Worm (Caenorhabditis elegans) whole organism, L3 larva: ENCODE data around the gene F12E12.2.

Experiments
- R02D3.7 ChIP-seq: fragments of 150-350 bp; optimal IDR thresholded peaks from 2 replicates; lab custom pipeline; 2014; ENCODE audit warnings: missing biosample characterization, missing genetic modification characterization
- ZK546.5 ChIP-seq: sonication (generic microtip); optimal IDR thresholded peaks from 2 replicates; lab custom pipeline; 2017; ENCODE audit warnings: missing biosample characterization, missing genetic modification characterization
- aly-2 ChIP-seq: fragments of 150-350 bp; optimal IDR thresholded peaks from 2 replicates; lab custom pipeline; 2014; ENCODE audit warnings: missing biosample characterization, missing genetic modification characterization
- ama-1 ChIP-seq: fragments of 150-350 bp; optimal IDR thresholded peaks from 2 replicates; lab custom pipeline; 2018
- ceh-16 ChIP-seq: sonication (generic microtip); optimal IDR thresholded peaks from 2 replicates; lab custom pipeline; 2017; ENCODE audit warnings: missing biosample characterization, missing genetic modification characterization
- ceh-28 ChIP-seq: fragments of 150-350 bp; optimal IDR thresholded peaks from 2 replicates; lab custom pipeline; 2014; ENCODE audit warnings: missing biosample characterization, missing genetic modification reagents, missing genetic modification characterization
- ceh-82 ChIP-seq: fragments of 150-350 bp; optimal IDR thresholded peaks from 2 replicates; lab custom pipeline; 2014; ENCODE audit warnings: missing biosample characterization, missing genetic modification characterization
- ceh-9 ChIP-seq: sonication (generic microtip); optimal IDR thresholded peaks from 2 replicates; lab custom pipeline; 2018; ENCODE audit warnings: missing biosample characterization, missing genetic modification characterization
- daf-12 ChIP-seq: fragments of 150-350 bp; optimal IDR thresholded peaks from 2 replicates; lab custom pipeline; 2014; ENCODE audit warnings: missing biosample characterization, missing genetic modification reagents, missing genetic modification characterization
- egl-27 ChIP-seq: sonication (generic microtip); optimal IDR thresholded peaks from 4 replicates; lab custom pipeline; 2017; ENCODE audit warnings: missing biosample characterization, missing genetic modification reagents, missing genetic modification characterization
- elt-1 ChIP-seq: fragments of 150-350 bp; optimal IDR thresholded peaks from 2 replicates; lab custom pipeline; 2014; ENCODE audit warnings: missing biosample characterization, missing genetic modification characterization
- elt-2 ChIP-seq: sonication (generic microtip); optimal IDR thresholded peaks from 2 replicates; lab custom pipeline; 2016; ENCODE audit warnings: missing genetic modification reagents, mild to moderate bottlenecking, missing genetic modification characterization, missing compliant biosample characterization
- elt-3 ChIP-seq, 3 experiments: fragments of 150-350 bp in 1 of 3; sonication (generic microtip) in 2 of 3; optimal IDR thresholded peaks; 2 replicates in 2 of 3; 4 replicates in 1 of 3; lab custom pipeline; 2014 to 2017; ENCODE audit warnings: missing biosample characterization in 3 of 3, missing genetic modification characterization in 3 of 3
- fkh-10 ChIP-seq: sonication (generic microtip); optimal IDR thresholded peaks from 2 replicates; lab custom pipeline; 2017; ENCODE audit warnings: missing biosample characterization, missing genetic modification reagents, missing genetic modification characterization
- fos-1 ChIP-seq: fragments of 150-350 bp; optimal IDR thresholded peaks from 2 replicates; lab custom pipeline; 2014; ENCODE audit warnings: missing biosample characterization, missing genetic modification characterization
- hmg-11 ChIP-seq: sonication (generic microtip); optimal IDR thresholded peaks from 2 replicates; lab custom pipeline; 2016; ENCODE audit warnings: missing genetic modification characterization, missing compliant biosample characterization
- jun-1 ChIP-seq: fragments of 150-350 bp; optimal IDR thresholded peaks from 2 replicates; lab custom pipeline; 2014; ENCODE audit warnings: missing biosample characterization, missing genetic modification reagents, missing genetic modification characterization
- lin-15B ChIP-seq: fragments of 150-350 bp; optimal IDR thresholded peaks from 2 replicates; lab custom pipeline; 2014; ENCODE audit warnings: missing biosample characterization, missing genetic modification characterization
- lsy-12 ChIP-seq: sonication (generic microtip); optimal IDR thresholded peaks from 2 replicates; lab custom pipeline; 2016; ENCODE audit warnings: mild to moderate bottlenecking, missing genetic modification characterization, missing compliant biosample characterization
- mdl-1 ChIP-seq: fragments of 150-350 bp; optimal IDR thresholded peaks from 2 replicates; lab custom pipeline; 2014; ENCODE audit warnings: missing biosample characterization, missing genetic modification characterization
- nfya-1 ChIP-seq: sonication (generic microtip); optimal IDR thresholded peaks from 2 replicates; lab custom pipeline; 2017; ENCODE audit warnings: missing genetic modification characterization, mild to moderate bottlenecking, missing compliant biosample characterization, antibody characterized with exemption, moderate library complexity; ENCODE audit not compliant: insufficient read depth
- nhr-23 ChIP-seq: fragments of 150-350 bp; optimal IDR thresholded peaks from 2 replicates; lab custom pipeline; 2014; ENCODE audit warnings: missing biosample characterization, missing genetic modification reagents, missing genetic modification characterization
- nhr-237 ChIP-seq: fragments of 150-350 bp; optimal IDR thresholded peaks from 2 replicates; lab custom pipeline; 2014; ENCODE audit warnings: missing biosample characterization, missing genetic modification characterization
- nhr-25 ChIP-seq: sonication (generic microtip); optimal IDR thresholded peaks from 2 replicates; lab custom pipeline; 2017; ENCODE audit warnings: missing biosample characterization, missing genetic modification characterization
- nhr-76 ChIP-seq: fragments of 150-350 bp; sonication (generic microtip); optimal IDR thresholded peaks from 5 replicates; lab custom pipeline; 2014; ENCODE audit warnings: missing biosample characterization, missing genetic modification characterization
- pha-4 ChIP-seq: fragments of 150-350 bp; optimal IDR thresholded peaks from 2 replicates; lab custom pipeline; 2014; ENCODE audit warnings: missing biosample characterization, missing genetic modification reagents, missing genetic modification characterization
- pqm-1 ChIP-seq: fragments of 150-350 bp; optimal IDR thresholded peaks from 2 replicates; lab custom pipeline; 2017; ENCODE audit warnings: missing biosample characterization, missing genetic modification characterization, inconsistent platforms
- sea-2 ChIP-seq: fragments of 150-350 bp; sonication (generic microtip); optimal IDR thresholded peaks from 4 replicates; lab custom pipeline; 2014; ENCODE audit warnings: missing biosample characterization, missing genetic modification reagents, missing genetic modification characterization
- skn-1 ChIP-seq: fragments of 150-350 bp; optimal IDR thresholded peaks from 2 replicates; lab custom pipeline; 2014; ENCODE audit warnings: missing biosample characterization, missing genetic modification characterization
- snpc-4 ChIP-seq: fragments of 150-350 bp; optimal IDR thresholded peaks from 2 replicates; lab custom pipeline; 2014; ENCODE audit warnings: missing biosample characterization, missing genetic modification characterization
- unc-39 ChIP-seq: sonication (generic microtip); optimal IDR thresholded peaks from 4 replicates; lab custom pipeline; 2017; ENCODE audit warnings: missing biosample characterization, missing genetic modification characterization
- unc-62 ChIP-seq: fragments of 150-350 bp; sonication (generic microtip); optimal IDR thresholded peaks from 4 replicates; lab custom pipeline; 2014; ENCODE audit warnings: missing biosample characterization, missing genetic modification reagents, missing genetic modification characterization
- zag-1 ChIP-seq: fragments of 150-350 bp; optimal IDR thresholded peaks from 2 replicates; lab custom pipeline; 2014; ENCODE audit warnings: missing biosample characterization, missing genetic modification characterization
- ztf-4 ChIP-seq: fragments of 150-350 bp; optimal IDR thresholded peaks from 2 replicates; lab custom pipeline; 2014; ENCODE audit warnings: missing biosample characterization, missing genetic modification characterization

Gene F12E12.2

DNA sequence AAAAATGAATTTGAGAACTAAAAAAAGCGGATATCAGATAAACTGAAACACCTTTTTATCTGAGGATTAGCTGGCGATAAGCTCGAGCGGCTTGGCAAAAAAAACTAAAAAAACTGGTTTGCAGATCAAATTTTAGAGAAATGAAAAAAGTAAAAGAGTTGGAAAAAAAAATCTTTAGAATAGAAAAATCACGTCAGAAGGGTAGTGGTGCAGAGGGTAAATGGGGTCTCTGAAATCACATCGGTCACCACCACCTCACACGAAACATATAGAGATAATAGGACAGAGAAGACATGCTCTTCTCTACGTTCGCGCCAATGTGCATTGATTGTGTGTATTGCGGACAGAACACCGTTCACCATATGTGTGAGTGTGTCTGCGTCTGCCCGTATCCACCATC lies 41.5 kb downstream of the F12E12.2 start:
- TF ChIP-seq nhr-76 (tag; lab: Kevin White, UChicago) (no peak), pha-4 (tag; lab: Kevin White, UChicago) (no peak), ceh-16 (tag; lab: Kevin White, UChicago) (no peak), nhr-23 (tag; lab: Kevin White, UChicago) (no peak), fos-1 (no peak), ztf-4 (tag; lab: Kevin White, UChicago) (no peak), mdl-1 (tag; lab: Kevin White, UChicago) (no peak), ama-1 (no peak), lsy-12 (tag; lab: Kevin White, UChicago) (no peak), unc-39 (no peak), unc-62 (GFP tag; lab: Kevin White, UChicago) (no peak), elt-1 (tag; lab: Kevin White, UChicago) (no peak), R02D3.7 (tag; lab: Kevin White, UChicago) (no peak)
- TF ChIP-seq, all 47 proteins: peak for 0

DNA sequence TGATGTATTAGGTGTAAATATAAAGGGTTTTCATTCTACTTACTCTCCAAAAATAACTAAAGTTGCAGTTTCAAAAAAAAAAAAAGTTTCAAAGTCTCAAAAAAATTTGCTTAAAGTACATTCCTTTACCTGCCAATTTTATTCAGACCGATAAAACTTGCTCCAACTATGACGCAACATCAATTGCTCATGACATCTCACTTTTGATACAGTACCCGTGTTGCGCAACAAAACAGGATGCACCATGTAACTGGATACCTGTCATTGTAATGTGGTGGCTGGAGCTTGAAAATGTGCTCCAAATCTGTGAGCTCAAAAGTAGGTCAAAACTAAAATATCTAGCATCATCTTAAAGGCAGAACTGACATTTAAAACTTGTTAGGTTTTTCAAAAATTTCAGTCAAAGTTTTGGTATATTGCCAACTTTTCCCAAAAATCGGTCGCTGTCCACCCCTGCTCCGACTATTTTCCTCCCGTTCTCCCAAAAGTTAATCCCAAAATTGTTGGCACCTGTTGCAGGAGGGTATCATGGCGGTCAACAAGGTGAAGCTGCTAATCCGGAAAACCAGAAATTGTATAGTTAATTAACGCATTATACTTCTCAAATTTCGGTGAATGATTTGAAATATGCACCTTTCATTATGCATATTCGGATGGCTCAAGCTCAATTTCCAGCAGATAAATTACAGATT lies 42.7 kb downstream of the F12E12.2 start, which contains the start of gene T24E12.2:
TSS of gene T24E12.2 (plus strand) at position 642 of the 692 bp plus-strand sequence.
- TF ChIP-seq ceh-82 (tag; lab: Kevin White, UChicago) (no peak), hmg-11 (tag; lab: Kevin White, UChicago) (no peak), R02D3.7 (tag; lab: Kevin White, UChicago) (no peak), elt-3 (tag; optimal IDR thresholded peaks at IDR 0.05; lab: Kevin White, UChicago) (no peak), aly-2 (no peak), ZK546.5 (tag; lab: Kevin White, UChicago) (no peak), egl-27 (tag; lab: Kevin White, UChicago) (no peak), lin-15B (tag; lab: Kevin White, UChicago) (no peak), fkh-10 (no peak), zag-1 (tag; lab: Kevin White, UChicago) (no peak), daf-12 (no peak), lsy-12 (tag; lab: Kevin White, UChicago) (no peak), nhr-237 (tag; lab: Kevin White, UChicago) (no peak), fos-1 (no peak)

DNA sequence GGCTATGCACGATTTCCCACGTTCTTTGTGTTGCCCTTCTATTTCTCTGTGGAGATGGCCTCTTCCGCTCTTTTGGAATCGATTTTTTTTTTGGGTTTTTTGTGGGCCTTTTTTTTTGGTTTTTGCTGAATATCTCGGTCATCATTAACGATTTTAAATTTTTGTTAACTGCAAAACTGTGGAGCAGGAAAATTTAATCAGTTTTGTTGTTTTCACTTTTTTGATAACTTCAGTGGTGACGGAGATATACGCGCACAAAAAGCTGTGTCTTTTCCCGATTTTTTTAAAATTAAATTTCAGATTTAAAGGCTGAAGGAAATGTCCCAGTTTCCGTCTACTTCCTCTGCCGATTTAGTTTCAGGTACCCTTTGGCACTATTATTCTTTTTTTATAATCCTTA lies 45.5 kb downstream of the F12E12.2 start, which contains the start of gene T24E12.1:
TSS of gene T24E12.1 (plus strand) at position 301 of the 400 bp plus-strand sequence.
- TF ChIP-seq ama-1 = no peak
- TF ChIP-seq ceh-82 (tag; lab: Kevin White, UChicago) = no peak
- TF ChIP-seq lin-15B (tag; lab: Kevin White, UChicago) = no peak
- TF ChIP-seq nfya-1 = no peak
- TF ChIP-seq mdl-1 (tag; lab: Kevin White, UChicago) = no peak
- no peak for TF ChIP-seq zag-1 (tag; lab: Kevin White, UChicago)
- TF ChIP-seq unc-39 = no peak
- no peak for TF ChIP-seq ZK546.5 (tag; lab: Kevin White, UChicago)
- TF ChIP-seq unc-62 (GFP tag; lab: Kevin White, UChicago) = no peak
- no peak for TF ChIP-seq lsy-12 (tag; lab: Kevin White, UChicago)
- no peak for TF ChIP-seq elt-1 (tag; lab: Kevin White, UChicago)
- no peak for TF ChIP-seq pqm-1 (tag; lab: Kevin White, UChicago)
- no peak for TF ChIP-seq elt-2 (tag; lab: Kevin White, UChicago)
- no peak for TF ChIP-seq egl-27 (tag; lab: Kevin White, UChicago)

DNA sequence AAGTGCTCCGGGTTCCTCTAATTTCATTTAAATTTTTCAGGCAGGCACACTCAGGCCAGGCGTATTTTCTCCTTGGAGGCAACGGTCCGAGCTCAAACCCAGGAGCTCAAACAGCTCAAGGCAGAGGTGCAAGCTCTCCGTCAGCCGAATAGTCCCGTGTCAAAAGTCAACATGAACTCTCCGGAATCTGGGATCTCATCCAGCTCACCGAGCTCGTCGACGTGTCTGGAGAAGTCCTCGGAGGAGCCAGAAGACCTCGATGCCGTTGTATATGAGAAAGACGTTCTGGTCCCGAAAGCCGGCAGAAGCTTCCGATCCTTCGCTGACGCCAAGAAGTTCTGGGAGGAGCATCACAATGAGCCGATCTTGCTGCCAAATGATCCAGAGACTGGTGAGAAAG lies 46.0 kb downstream of the F12E12.2 start:
- TF ChIP-seq nhr-25 (tag; lab: Kevin White, UChicago) (no peak), lsy-12 (tag; lab: Kevin White, UChicago) (no peak), elt-1 (tag; lab: Kevin White, UChicago) (no peak), skn-1 (tag; lab: Kevin White, UChicago) (no peak), snpc-4 (no peak), egl-27 (tag; lab: Kevin White, UChicago) (no peak), ceh-28 (no peak), daf-12 (no peak), pha-4 (tag; lab: Kevin White, UChicago) (no peak)

ce11 chrII:3786538-3786937 lies 46.8 kb downstream of the F12E12.2 start:
- peak; percentile 100 for TF ChIP-seq pqm-1 (tag; lab: Kevin White, UChicago)
- TF ChIP-seq elt-3 (tag; optimal IDR thresholded peaks at IDR 0.05; lab: Kevin White, UChicago) = no peak
- peak; percentile 46 for TF ChIP-seq egl-27 (tag; lab: Kevin White, UChicago)
- TF ChIP-seq jun-1 (tag; lab: Kevin White, UChicago) = peak; percentile 96
- peak; percentile 92 for TF ChIP-seq pha-4 (tag; lab: Kevin White, UChicago)
- TF ChIP-seq ceh-9 (tag; lab: Kevin White, UChicago) = no peak
- peak; percentile 100 for TF ChIP-seq elt-2 (tag; lab: Kevin White, UChicago)
- TF ChIP-seq sea-2 (GFP tag; lab: Kevin White, UChicago) = no peak
- TF ChIP-seq skn-1 (tag; lab: Kevin White, UChicago) = peak; percentile 35
- TF ChIP-seq fos-1 = peak; percentile 63
